Worm (Caenorhabditis elegans): Measurements from ENCODE around the gene sna-1.

The sna-1 gene

ce11 chrV:6726279-6726678, 15.8 kb upstream of the sna-1 start:
- TF ChIP-seq sptf-2 (GFP tag; optimal IDR thresholded peaks at IDR 0.05) (no peak), ceh-27 (GFP tag; optimal IDR thresholded peaks at IDR 0.05) (no peak), rpc-1 (optimal IDR thresholded peaks at IDR 0.05) (no peak), rpc-1 (tag; optimal IDR thresholded peaks at IDR 0.05) (no peak), cebp-1 (GFP tag; IDR thresholded peaks at IDR 0.05) (no peak), cebp-1 (tag; optimal IDR thresholded peaks at IDR 0.05) (no peak), sdz-38 (tag; optimal IDR thresholded peaks at IDR 0.05) (no peak), T26A5.8 (tag; optimal IDR thresholded peaks at IDR 0.05) (no peak), let-607 (tag; optimal IDR thresholded peaks at IDR 0.05) (no peak), somi-1 (GFP tag; optimal IDR thresholded peaks at IDR 0.05) (no peak), F49E8.2 (tag; optimal IDR thresholded peaks at IDR 0.05; ENCODE audit: insufficient read depth) (no peak), ztf-6 (GFP tag; IDR thresholded peaks at IDR 0.05) (no peak), snpc-3.4 (tag; optimal IDR thresholded peaks at IDR 0.05) (no peak), ceh-40 (GFP tag; IDR thresholded peaks at IDR 0.05) (no peak), unc-130 (GFP tag; optimal IDR thresholded peaks at IDR 0.05) (no peak), xnd-1 (tag; optimal IDR thresholded peaks at IDR 0.05) (no peak), hrde-1 (tag; optimal IDR thresholded peaks at IDR 0.05; ENCODE audit: borderline replicate concordance) (no peak), atf-7 (tag; optimal IDR thresholded peaks at IDR 0.05) (no peak), athp-1 (tag; optimal IDR thresholded peaks at IDR 0.05) (no peak), egl-18 (GFP tag; IDR thresholded peaks at IDR 0.05) (no peak), D2030.7 (GFP tag; IDR thresholded peaks at IDR 0.05) (no peak)

ce11 chrV:6722378-6722777, 11.9 kb upstream of the sna-1 start, which contains the start of gene ZC487.2:
Gene ZC487.2 (minus strand): TSS chrV:6722478.
- no peak for TF ChIP-seq bed-2 (GFP tag; IDR thresholded peaks at IDR 0.05)
- no peak for TF ChIP-seq B0336.3 (GFP tag; IDR thresholded peaks at IDR 0.05)
- no peak for TF ChIP-seq ztf-25 (GFP tag; IDR thresholded peaks at IDR 0.05)
- no peak for TF ChIP-seq madf-6 (GFP tag; IDR thresholded peaks at IDR 0.05)
- TF ChIP-seq lir-1 (GFP tag; conservative IDR thresholded peaks at IDR 0.05): no peak
- TF ChIP-seq rpc-1 (optimal IDR thresholded peaks at IDR 0.05): no peak
- no peak for TF ChIP-seq rpc-1 (tag; optimal IDR thresholded peaks at IDR 0.05)
- TF ChIP-seq T07F8.4 (tag; optimal IDR thresholded peaks at IDR 0.05): no peak

- TF ChIP-seq let-607 (tag; optimal IDR thresholded peaks at IDR 0.05) (no peak), chd-7 (tag; optimal IDR thresholded peaks at IDR 0.05) (no peak), ztf-18 (tag; optimal IDR thresholded peaks at IDR 0.05) (no peak), lin-40 (tag; optimal IDR thresholded peaks at IDR 0.05) (no peak), snpc-1.3 (tag; optimal IDR thresholded peaks at IDR 0.05; ENCODE audit: insufficient read depth) (no peak), lsy-27 (tag; optimal IDR thresholded peaks at IDR 0.05; ENCODE audit: borderline replicate concordance, insufficient read depth) (no peak), snpc-1.1 (tag; optimal IDR thresholded peaks at IDR 0.05; ENCODE audit: insufficient read depth) (no peak), snpc-4 (GFP tag; optimal IDR thresholded peaks at IDR 0.05) (no peak), snpc-4 (tag; optimal IDR thresholded peaks at IDR 0.05) (no peak), ceh-100 (GFP tag; IDR thresholded peaks at IDR 0.05) (no peak), B0035.1 (tag; optimal IDR thresholded peaks at IDR 0.05) (no peak), attf-3 (GFP tag; conservative IDR thresholded peaks at IDR 0.05) (no peak), gei-17 (GFP tag; optimal IDR thresholded peaks at IDR 0.05) (no peak), snpc-3.4 (tag; optimal IDR thresholded peaks at IDR 0.05) (no peak), lag-1 (GFP tag; IDR thresholded peaks at IDR 0.05) (no peak), mcd-1 (GFP tag; IDR thresholded peaks at IDR 0.05) (no peak), sea-2 (GFP tag; IDR thresholded peaks at IDR 0.05) (no peak), lsl-1 (GFP tag; optimal IDR thresholded peaks at IDR 0.05) (no peak), madf-3 (GFP tag; IDR thresholded peaks at IDR 0.05) (no peak), T26A5.8 (tag; optimal IDR thresholded peaks at IDR 0.05) (no peak)
Measured at ce11 chrV:6718232-6718631, 7.8 kb upstream of the sna-1 start, which contains the start of gene srg-30. Gene srg-30 (minus strand): TSS chrV:6718332.

All from whole organism, young adult.